Worm (Caenorhabditis elegans) whole organism, L1 larva: Measurements from ENCODE around the gene gtl-2.
A peak's percentile ranks its signal among the peaks of the same experiment; 100 is the strongest.

Experiments
- C16A3.4 ChIP-seq: fragments of 150-350 bp; optimal IDR thresholded peaks from 2 replicates; lab custom pipeline; 2014; ENCODE audit warnings: missing biosample characterization, missing genetic modification characterization
- F16B12.6 ChIP-seq: fragments of 150-350 bp; optimal IDR thresholded peaks from 2 replicates; lab custom pipeline; 2014; ENCODE audit warnings: missing biosample characterization, missing genetic modification characterization
- Y116A8C.19 ChIP-seq: sonication (generic microtip); optimal IDR thresholded peaks from 2 replicates; lab custom pipeline; 2016; ENCODE audit warnings: missing compliant biosample characterization, missing genetic modification characterization, borderline replicate concordance
- aha-1 ChIP-seq: fragments of 150-350 bp; optimal IDR thresholded peaks from 2 replicates; lab custom pipeline; 2014; ENCODE audit warnings: missing biosample characterization, missing genetic modification characterization
- alr-1 ChIP-seq: fragments of 200-800 bp; sonication (Bioruptor generic); optimal IDR thresholded peaks from 2 replicates; lab custom pipeline; 2018; ENCODE audit warnings: borderline replicate concordance, mild to moderate bottlenecking, missing genetic modification characterization, missing compliant biosample characterization
- ama-1 ChIP-seq: fragments of 150-350 bp; optimal IDR thresholded peaks from 2 replicates; lab custom pipeline; 2014
- ceh-8 ChIP-seq: fragments of 200-800 bp; sonication (Bioruptor generic); optimal IDR thresholded peaks from 2 replicates; lab custom pipeline; 2018; ENCODE audit warnings: mild to moderate bottlenecking, missing genetic modification characterization, moderate library complexity, missing compliant biosample characterization
- ceh-88 ChIP-seq: fragments of 200-800 bp; sonication (Bioruptor generic); IDR thresholded peaks from 2 replicates; pipeline ENCODE4 v1.3.6; 2022; ENCODE audit warnings: missing genetic modification characterization, missing compliant biosample characterization
- ceh-90 ChIP-seq: sonication (generic microtip); optimal IDR thresholded peaks from 2 replicates; lab custom pipeline; 2016; ENCODE audit warnings: missing genetic modification characterization, missing compliant biosample characterization
- ces-1 ChIP-seq: fragments of 150-350 bp; optimal IDR thresholded peaks from 2 replicates; lab custom pipeline; 2014; ENCODE audit warnings: missing biosample characterization, missing genetic modification reagents, missing genetic modification characterization
- dsc-1 ChIP-seq: sonication (generic microtip); optimal IDR thresholded peaks from 2 replicates; lab custom pipeline; 2016; ENCODE audit warnings: mild to moderate bottlenecking, missing genetic modification characterization, missing compliant biosample characterization
- efl-1 ChIP-seq, 4 experiments: fragments of 150-350 bp; optimal IDR thresholded peaks in 3 of 4; peaks in 1 of 4; 1 replicate in 1 of 4; 2 replicates in 3 of 4; lab custom pipeline; 2014; ENCODE audit warnings: missing biosample characterization in 2 of 4, missing genetic modification characterization in 2 of 4, missing genetic modification reagents in 2 of 4
- egl-13 ChIP-seq: sonication (generic microtip); optimal IDR thresholded peaks from 2 replicates; lab custom pipeline; 2016; ENCODE audit warnings: missing genotype, missing genetic modification reagents, missing genetic modification characterization, missing compliant biosample characterization
- elt-3 ChIP-seq, 6 experiments: fragments of 150-350 bp in 1 of 6; sonication (generic microtip); optimal IDR thresholded peaks; 2 replicates each; lab custom pipeline; 2017 to 2018; ENCODE audit warnings: missing biosample characterization in 6 of 6, missing genetic modification characterization in 6 of 6, inconsistent platforms in 1 of 6
- ets-5 ChIP-seq: fragments of 200-800 bp; sonication (Bioruptor generic); IDR thresholded peaks from 2 replicates; pipeline ENCODE4 v1.3.6; 2022; ENCODE audit warnings: missing genetic modification characterization, missing compliant biosample characterization
- fkh-10 ChIP-seq: sonication (generic microtip); optimal IDR thresholded peaks from 2 replicates; lab custom pipeline; 2017; ENCODE audit warnings: missing biosample characterization, missing genetic modification reagents, missing genetic modification characterization
- fkh-8 ChIP-seq: sonication (generic microtip); optimal IDR thresholded peaks from 2 replicates; lab custom pipeline; 2016; ENCODE audit warnings: mild to moderate bottlenecking, missing genetic modification characterization, missing compliant biosample characterization
- fos-1 ChIP-seq: fragments of 150-350 bp; optimal IDR thresholded peaks from 2 replicates; lab custom pipeline; 2014; ENCODE audit warnings: missing biosample characterization, missing genetic modification characterization
- hlh-17 ChIP-seq: fragments of 200-800 bp; sonication (Bioruptor generic); optimal IDR thresholded peaks from 2 replicates; lab custom pipeline; 2018; ENCODE audit warnings: missing genetic modification characterization, mild to moderate bottlenecking, missing compliant biosample characterization, moderate library complexity, borderline replicate concordance
- hlh-4 ChIP-seq: sonication (generic microtip); optimal IDR thresholded peaks from 2 replicates; lab custom pipeline; 2016; ENCODE audit warnings: mild to moderate bottlenecking, missing genetic modification characterization, missing compliant biosample characterization
- hpl-2 ChIP-seq: fragments of 150-350 bp; optimal IDR thresholded peaks from 2 replicates; lab custom pipeline; 2014; ENCODE audit warnings: missing biosample characterization, missing genetic modification reagents, missing genetic modification characterization
- irx-1 ChIP-seq: sonication (generic microtip); optimal IDR thresholded peaks from 2 replicates; lab custom pipeline; 2016; ENCODE audit warnings: missing genetic modification characterization, missing compliant biosample characterization
- lin-13 ChIP-seq: fragments of 150-350 bp; optimal IDR thresholded peaks from 2 replicates; lab custom pipeline; 2014; ENCODE audit warnings: missing biosample characterization, missing genetic modification reagents, missing genetic modification characterization
- lin-14 ChIP-seq: fragments of 200-800 bp; sonication (Bioruptor generic); optimal IDR thresholded peaks from 2 replicates; lab custom pipeline; 2018; ENCODE audit warnings: mild to moderate bottlenecking, missing genetic modification characterization, moderate library complexity, missing compliant biosample characterization
- lin-35 ChIP-seq, 2 experiments: fragments of 150-350 bp; optimal IDR thresholded peaks; 2 replicates each; lab custom pipeline; 2014; ENCODE audit warnings: missing biosample characterization in 2 of 2, missing genetic modification characterization in 2 of 2, missing genetic modification reagents in 2 of 2
- lin-39 ChIP-seq: fragments of 150-350 bp; optimal IDR thresholded peaks from 2 replicates; lab custom pipeline; 2014; ENCODE audit warnings: missing biosample characterization, missing genetic modification reagents, missing genetic modification characterization
- lir-3 ChIP-seq: sonication (generic microtip); optimal IDR thresholded peaks from 2 replicates; lab custom pipeline; 2016; ENCODE audit warnings: mild to moderate bottlenecking, missing genetic modification characterization, moderate library complexity, missing compliant biosample characterization; ENCODE audit not compliant: poor library complexity
- mdl-1 ChIP-seq, 2 experiments: fragments of 150-350 bp; optimal IDR thresholded peaks; 2 replicates each; lab custom pipeline; 2014 to 2017; ENCODE audit warnings: missing biosample characterization in 2 of 2, missing genetic modification characterization in 2 of 2, inconsistent platforms in 1 of 2
- nhr-11 ChIP-seq: fragments of 150-350 bp; optimal IDR thresholded peaks from 2 replicates; lab custom pipeline; 2014; ENCODE audit warnings: missing biosample characterization, missing genetic modification characterization
- nhr-12 ChIP-seq: sonication (generic microtip); optimal IDR thresholded peaks from 2 replicates; lab custom pipeline; 2017; ENCODE audit warnings: missing biosample characterization, missing genetic modification characterization
- nhr-19 ChIP-seq: fragments of 200-800 bp; sonication (Bioruptor generic); conservative IDR thresholded peaks from 2 replicates; pipeline ENCODE4 v1.3.6; 2022; ENCODE audit warnings: missing genetic modification characterization, missing compliant biosample characterization
- nhr-76 ChIP-seq: sonication (generic microtip); optimal IDR thresholded peaks from 2 replicates; lab custom pipeline; 2017; ENCODE audit warnings: missing biosample characterization, missing genetic modification characterization
- nhr-85 ChIP-seq: sonication (generic microtip); peaks from one replicate; lab custom pipeline; 2016; ENCODE audit warnings: missing genetic modification characterization, inconsistent platforms, missing compliant biosample characterization
- nhr-90 ChIP-seq: sonication (generic microtip); optimal IDR thresholded peaks from 2 replicates; lab custom pipeline; 2016; ENCODE audit warnings: mild to moderate bottlenecking, missing genetic modification characterization, missing compliant biosample characterization; ENCODE audit not compliant: poor library complexity
- pqm-1 ChIP-seq: sonication (generic microtip); optimal IDR thresholded peaks from 3 replicates; lab custom pipeline; 2017; ENCODE audit warnings: missing biosample characterization, missing genetic modification characterization
- rnt-1 ChIP-seq: sonication (generic microtip); optimal IDR thresholded peaks from 2 replicates; lab custom pipeline; 2016; ENCODE audit warnings: mild to moderate bottlenecking, missing genetic modification characterization, moderate library complexity, missing compliant biosample characterization
- skn-1 ChIP-seq: fragments of 150-350 bp; optimal IDR thresholded peaks from 2 replicates; lab custom pipeline; 2014; ENCODE audit warnings: missing biosample characterization, missing genetic modification characterization
- snu-23 ChIP-seq: sonication (generic microtip); optimal IDR thresholded peaks from 2 replicates; lab custom pipeline; 2016; ENCODE audit warnings: missing genetic modification characterization, missing compliant biosample characterization
- sox-4 ChIP-seq: sonication (generic microtip); optimal IDR thresholded peaks from 2 replicates; lab custom pipeline; 2016; ENCODE audit warnings: missing genetic modification characterization, missing compliant biosample characterization
- swsn-7 ChIP-seq: sonication (generic microtip); optimal IDR thresholded peaks from 2 replicates; lab custom pipeline; 2016; ENCODE audit warnings: missing genetic modification characterization, missing compliant biosample characterization
- tbx-2 ChIP-seq: sonication (generic microtip); optimal IDR thresholded peaks from 2 replicates; lab custom pipeline; 2016; ENCODE audit warnings: missing genetic modification characterization, missing compliant biosample characterization
- tlp-1 ChIP-seq: fragments of 150-350 bp; optimal IDR thresholded peaks from 2 replicates; lab custom pipeline; 2014; ENCODE audit warnings: missing biosample characterization, missing genetic modification characterization
- unc-62 ChIP-seq: fragments of 150-350 bp; optimal IDR thresholded peaks from 2 replicates; lab custom pipeline; 2014; ENCODE audit warnings: missing biosample characterization, missing genetic modification reagents, missing genetic modification characterization
- xbp-1 ChIP-seq: sonication (generic microtip); optimal IDR thresholded peaks from 2 replicates; lab custom pipeline; 2016; ENCODE audit warnings: missing genetic modification characterization, missing compliant biosample characterization
- ztf-11 ChIP-seq, 2 experiments: sonication (generic microtip); optimal IDR thresholded peaks; 2 replicates each; lab custom pipeline; 2016 to 2017; ENCODE audit warnings: missing genetic modification characterization in 2 of 2, missing biosample characterization in 1 of 2, missing compliant biosample characterization in 1 of 2

The gtl-2 gene

DNA sequence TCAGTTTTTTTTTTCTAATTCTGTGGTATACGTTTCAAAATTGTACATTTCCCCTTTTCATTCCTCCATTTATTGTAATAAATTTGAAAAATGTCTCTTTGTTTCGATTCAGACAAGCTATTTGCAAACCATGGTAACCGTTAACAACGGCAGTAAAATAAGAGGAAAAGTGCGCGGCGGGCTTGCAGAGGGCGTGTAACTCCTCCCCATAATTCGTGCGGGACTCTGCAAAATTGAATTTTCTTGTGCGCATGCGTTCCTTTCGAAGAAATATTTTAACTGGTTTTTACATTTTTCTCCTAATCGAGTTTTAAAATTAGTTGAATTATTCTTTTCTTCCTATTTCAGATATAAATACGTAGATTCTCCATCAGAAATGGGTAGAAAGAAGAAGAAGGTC, 37.4 kb downstream of the gtl-2 start, which contains the start of gene znf-207 (continued):
- TF ChIP-seq lir-3 (peak; percentile 1), nhr-85 (tag; lab: Kevin White, UChicago) (peak; percentile 22), sox-4 (tag; lab: Kevin White, UChicago) (no peak), fkh-10 (GFP tag; lab: Kevin White, UChicago) (peak; percentile 15), tbx-2 (tag; lab: Kevin White, UChicago) (peak; percentile 17), fkh-8 (tag; lab: Kevin White, UChicago) (peak; percentile 41), rnt-1 (peak; percentile 48), lin-35 (GFP tag; optimal IDR thresholded peaks at IDR 0.05; lab: Kevin White, UChicago) (peak; percentile 13 to 48), C16A3.4 (tag; lab: Kevin White, UChicago) (peak; percentile 48), efl-1 (optimal IDR thresholded peaks at IDR 0.05; lab: Kevin White, UChicago) (peak; percentile 39), efl-1 (GFP tag; optimal IDR thresholded peaks at IDR 0.05 in 1 of 2; lab: Kevin White, UChicago) (peak in 1 of 2 experiments; percentile 91), ces-1 (GFP tag; lab: Kevin White, UChicago) (peak; percentile 80), skn-1 (peak; percentile 41), swsn-7 (tag; lab: Kevin White, UChicago) (peak; percentile 30), nhr-90 (tag; lab: Kevin White, UChicago) (no peak)

- TF ChIP-seq ceh-8 (GFP tag; lab: Kevin White, UChicago) (no peak), egl-13 (tag; lab: Kevin White, UChicago) (no peak), hlh-4 (tag; lab: Kevin White, UChicago) (no peak), swsn-7 (tag; lab: Kevin White, UChicago) (no peak), fos-1 (no peak), nhr-19 (GFP tag; lab: Robert Waterston, UW) (no peak), unc-62 (GFP tag; lab: Kevin White, UChicago) (no peak), rnt-1 (no peak), nhr-12 (no peak), ama-1 (no peak), ets-5 (GFP tag; lab: Robert Waterston, UW) (no peak), F16B12.6 (tag; lab: Kevin White, UChicago) (no peak), ztf-11 (tag; optimal IDR thresholded peaks at IDR 0.05; lab: Kevin White, UChicago) (no peak), hpl-2 (GFP tag; lab: Kevin White, UChicago) (no peak), Y116A8C.19 (tag; lab: Kevin White, UChicago) (no peak), nhr-90 (tag; lab: Kevin White, UChicago) (no peak)
Observed at ce11 chrIV:11311484-11311883, 38.2 kb downstream of the gtl-2 start.

DNA sequence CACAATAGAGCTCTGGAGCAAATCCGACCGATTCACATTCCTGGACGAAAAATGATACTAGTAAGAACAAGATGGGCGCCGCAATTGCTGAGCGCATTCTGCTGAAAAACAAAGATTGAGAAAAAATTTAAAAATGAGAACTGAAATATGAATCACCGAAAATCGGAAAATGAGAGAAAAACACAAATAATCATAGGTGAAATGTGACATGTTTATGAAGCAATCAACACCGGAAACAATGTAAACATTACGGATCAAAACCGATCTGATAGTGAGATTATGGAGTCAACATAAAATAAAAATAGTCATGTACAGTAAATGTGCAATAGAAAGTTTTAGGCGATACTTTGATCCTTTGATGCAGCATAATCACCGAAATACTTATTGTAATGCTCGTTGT, 40.6 kb downstream of the gtl-2 start, which contains the start of gene dnj-2:
Gene dnj-2 (minus strand): TSS at position 101 of the 400 bp plus-strand sequence.
- no peak for TF ChIP-seq lin-35 (GFP tag; optimal IDR thresholded peaks at IDR 0.05; lab: Kevin White, UChicago)
- no peak for TF ChIP-seq rnt-1
- TF ChIP-seq ceh-90 (tag; lab: Kevin White, UChicago): no peak
- TF ChIP-seq aha-1: no peak
- TF ChIP-seq snu-23 (GFP tag; lab: Kevin White, UChicago): no peak
- TF ChIP-seq tlp-1 (tag; lab: Kevin White, UChicago): no peak
- no peak for TF ChIP-seq lin-39 (tag; lab: Kevin White, UChicago)
- no peak for TF ChIP-seq xbp-1 (tag; lab: Kevin White, UChicago)
- no peak for TF ChIP-seq pqm-1
- TF ChIP-seq mdl-1 (tag; optimal IDR thresholded peaks at IDR 0.05; lab: Kevin White, UChicago): no peak

ce11 chrIV:11314885-11315284, 41.6 kb downstream of the gtl-2 start, which contains the start of the genes B0035.3, B0035.22 and pfd-4:
TSS of gene B0035.3 (minus strand) at chrIV:11314998.
TSS of gene B0035.22 (plus strand) at chrIV:11315153.
TSS of gene pfd-4 (plus strand) at chrIV:11315207.
- TF ChIP-seq irx-1 (tag; lab: Kevin White, UChicago): peak; percentile 83
- TF ChIP-seq Y116A8C.19 (tag; lab: Kevin White, UChicago): peak; percentile 46
- no peak for TF ChIP-seq lin-13 (GFP tag; lab: Kevin White, UChicago)
- TF ChIP-seq ztf-11 (tag; optimal IDR thresholded peaks at IDR 0.05; lab: Kevin White, UChicago): peak in 1 of 2 experiments; percentile 83
- no peak for TF ChIP-seq alr-1 (tag; lab: Kevin White, UChicago)
- peak; percentile 90 for TF ChIP-seq lir-3
- TF ChIP-seq nhr-19 (GFP tag; lab: Robert Waterston, UW): peak; percentile 58
- TF ChIP-seq ets-5 (GFP tag; lab: Robert Waterston, UW): no peak
- no peak for TF ChIP-seq nhr-11 (tag; lab: Kevin White, UChicago)
- TF ChIP-seq lin-35 (GFP tag; optimal IDR thresholded peaks at IDR 0.05; lab: Kevin White, UChicago): peak; percentile 35 to 50
- TF ChIP-seq nhr-76 (tag; lab: Kevin White, UChicago): no peak
- peak in 1 of 2 experiments; percentile 3 for TF ChIP-seq mdl-1 (tag; optimal IDR thresholded peaks at IDR 0.05; lab: Kevin White, UChicago)
- peak; percentile 80 for TF ChIP-seq dsc-1
- peak; percentile 74 for TF ChIP-seq lin-14
- TF ChIP-seq rnt-1: peak; percentile 94
- TF ChIP-seq elt-3 (tag; optimal IDR thresholded peaks at IDR 0.05; lab: Kevin White, UChicago): peak in 2 of 6 experiments; percentile 16 to 54
- TF ChIP-seq ces-1 (GFP tag; lab: Kevin White, UChicago): no peak
- peak; percentile 76 for TF ChIP-seq snu-23 (GFP tag; lab: Kevin White, UChicago)
- TF ChIP-seq fos-1: peak; percentile 11
- no peak for TF ChIP-seq hlh-17 (GFP tag; lab: Kevin White, UChicago)
- peak; percentile 33 for TF ChIP-seq C16A3.4 (tag; lab: Kevin White, UChicago)
- TF ChIP-seq ceh-88: no peak
